Fruit fly (Drosophila melanogaster) whole organism, pupa: Measurements from ENCODE around the gene CG8661.
A peak's percentile ranks its signal among the peaks of the same experiment; 100 is the strongest.

Source experiments
- CG10348 ChIP-seq: fragments of 200-800 bp; sonication (Bioruptor generic); IDR thresholded peaks from 2 replicates; pipeline ENCODE4 v1.3.6; 2022; ENCODE audit warnings: missing biosample characterization, missing genetic modification characterization
- CG12605 ChIP-seq: fragments of 200-800 bp; sonication (Bioruptor generic); IDR thresholded peaks from 2 replicates; pipeline ENCODE4 v1.3.6; 2022; ENCODE audit warnings: missing biosample characterization, missing genetic modification characterization
- CG13204 ChIP-seq: fragments of 200-800 bp; sonication (Bioruptor generic); optimal IDR thresholded peaks from 2 replicates; lab custom pipeline; 2018; ENCODE audit warnings: missing biosample characterization, mild to moderate bottlenecking, missing genetic modification characterization, moderate library complexity
- CG14655 ChIP-seq: fragments of 200-800 bp; sonication (Bioruptor generic); optimal IDR thresholded peaks from 3 replicates; lab custom pipeline; 2017; ENCODE audit warnings: mild to moderate bottlenecking, missing biosample characterization, missing genetic modification reagents, missing genetic modification characterization
- CG15710 ChIP-seq: fragments of 200-800 bp; sonication (Bioruptor generic); optimal IDR thresholded peaks from 2 replicates; lab custom pipeline; 2018; ENCODE audit warnings: missing biosample characterization, mild to moderate bottlenecking, missing genetic modification characterization, moderate library complexity
- CG17806 ChIP-seq: fragments of 200-800 bp; sonication (Bioruptor generic); optimal IDR thresholded peaks from 2 replicates; lab custom pipeline; 2018; ENCODE audit warnings: missing biosample characterization, mild to moderate bottlenecking, missing genetic modification characterization, moderate library complexity
- CG32121 ChIP-seq: fragments of 200-800 bp; sonication (Bioruptor generic); IDR thresholded peaks from 2 replicates; pipeline ENCODE4 v1.3.6; 2022; ENCODE audit warnings: missing biosample characterization, missing genetic modification characterization
- CG34367 ChIP-seq: fragments of 200-800 bp; sonication (Bioruptor generic); optimal IDR thresholded peaks from 2 replicates; lab custom pipeline; 2018; ENCODE audit warnings: missing biosample characterization, mild to moderate bottlenecking, missing genetic modification characterization
- CG4496 ChIP-seq: fragments of 200-800 bp; sonication (Bioruptor generic); IDR thresholded peaks from 3 replicates; pipeline ENCODE4 v1.3.6; 2022; ENCODE audit warnings: missing biosample characterization, missing genetic modification characterization
- CG8159 ChIP-seq: fragments of 200-800 bp; sonication (Bioruptor generic); optimal IDR thresholded peaks from 3 replicates; lab custom pipeline; 2018; ENCODE audit warnings: missing biosample characterization, mild to moderate bottlenecking, missing genetic modification characterization, moderate library complexity
- CG8301 ChIP-seq: fragments of 200-800 bp; sonication (Bioruptor generic); optimal IDR thresholded peaks from 2 replicates; lab custom pipeline; 2018; ENCODE audit warnings: missing biosample characterization, mild to moderate bottlenecking, missing genetic modification characterization
- CG9948 ChIP-seq: fragments of 200-800 bp; sonication (Bioruptor generic); optimal IDR thresholded peaks from 2 replicates; lab custom pipeline; 2018; ENCODE audit warnings: missing biosample characterization, mild to moderate bottlenecking, missing genetic modification characterization, moderate library complexity
- D1 ChIP-seq: fragments of 200-800 bp; sonication (Bioruptor generic); optimal IDR thresholded peaks from 2 replicates; lab custom pipeline; 2018; ENCODE audit warnings: missing biosample characterization, mild to moderate bottlenecking, missing genetic modification characterization, moderate library complexity
- EcR ChIP-seq: fragments of 200-800 bp; sonication (Bioruptor generic); optimal IDR thresholded peaks from 3 replicates; lab custom pipeline; 2019; ENCODE audit warnings: missing biosample characterization, missing genetic modification characterization, mild to moderate bottlenecking, moderate library complexity, missing genetic modification reagents
- Ets98B ChIP-seq: fragments of 200-800 bp; sonication (Bioruptor generic); IDR thresholded peaks from 2 replicates; pipeline ENCODE4 v1.3.6; 2022; ENCODE audit warnings: missing biosample characterization, missing genetic modification characterization
- Pif1A ChIP-seq: fragments of 200-800 bp; sonication (Bioruptor generic); optimal IDR thresholded peaks from 3 replicates; lab custom pipeline; 2016; ENCODE audit warnings: missing biosample characterization, missing genetic modification characterization
- Pif1B ChIP-seq: fragments of 200-800 bp; sonication (Bioruptor generic); optimal IDR thresholded peaks from 3 replicates; lab custom pipeline; 2016; ENCODE audit warnings: missing biosample characterization, missing genetic modification characterization
- Snoo ChIP-seq: fragments of 200-800 bp; sonication (Bioruptor generic); optimal IDR thresholded peaks from 3 replicates; lab custom pipeline; 2017; ENCODE audit warnings: missing biosample characterization, mild to moderate bottlenecking, missing genetic modification characterization, inconsistent platforms
- fd96Ca ChIP-seq: fragments of 200-800 bp; sonication (Bioruptor generic); IDR thresholded peaks from 3 replicates; pipeline ENCODE4 v1.3.6; 2022; ENCODE audit warnings: missing biosample characterization, missing genetic modification characterization
- gl ChIP-seq: fragments of 200-800 bp; sonication (Bioruptor generic); optimal IDR thresholded peaks from 2 replicates; lab custom pipeline; 2018; ENCODE audit warnings: missing biosample characterization, mild to moderate bottlenecking, missing genetic modification characterization
- rn ChIP-seq: fragments of 200-800 bp; sonication (Bioruptor generic); IDR thresholded peaks from 2 replicates; pipeline ENCODE4 v1.3.6; 2022; ENCODE audit warnings: missing biosample characterization, missing genetic modification characterization

Gene CG8661

dm6 chrX:17289225-17289624 is 4.9 kb upstream of the CG8661 start:
- TF ChIP-seq Snoo (tag; lab: Kevin White, UChicago) (no peak), CG15710 (no peak), CG12605 (GFP tag; lab: Robert Waterston, UW) (no peak), CG14655 (GFP tag; lab: Kevin White, UChicago) (no peak), Pif1A (GFP tag; lab: Kevin White, UChicago) (no peak), Ets98B (no peak), D1 (tag; lab: Kevin White, UChicago) (no peak), Pif1B (no peak), CG32121 (GFP tag; lab: Robert Waterston, UW) (no peak), CG8159 (no peak)
- TF ChIP-seq, all 21 proteins: peak for 0

dm6 chrX:17285069-17285468 is 769 bp upstream of the CG8661 start:
- TF ChIP-seq CG9948 (tag; lab: Kevin White, UChicago) = no peak
- TF ChIP-seq Pif1B = no peak
- no peak for TF ChIP-seq CG32121 (GFP tag; lab: Robert Waterston, UW)
- no peak for TF ChIP-seq Snoo (tag; lab: Kevin White, UChicago)
- TF ChIP-seq gl (tag; lab: Kevin White, UChicago) = no peak
- TF ChIP-seq Pif1A (GFP tag; lab: Kevin White, UChicago) = no peak
- no peak for TF ChIP-seq CG14655 (GFP tag; lab: Kevin White, UChicago)
- no peak for TF ChIP-seq CG8301 (tag; lab: Kevin White, UChicago)
- TF ChIP-seq CG13204 (GFP tag; lab: Kevin White, UChicago) = no peak
- no peak for TF ChIP-seq CG12605 (GFP tag; lab: Robert Waterston, UW)
- TF ChIP-seq CG8159 = no peak
- no peak for TF ChIP-seq CG15710
- no peak for TF ChIP-seq fd96Ca (GFP tag; lab: Robert Waterston, UW)
- no peak for TF ChIP-seq CG17806
- no peak for TF ChIP-seq D1 (tag; lab: Kevin White, UChicago)
- no peak for TF ChIP-seq EcR
- no peak for TF ChIP-seq CG4496

- TF ChIP-seq Snoo (tag; lab: Kevin White, UChicago) (no peak), CG4496 (no peak), CG12605 (GFP tag; lab: Robert Waterston, UW) (no peak), Ets98B (no peak), gl (tag; lab: Kevin White, UChicago) (no peak), CG34367 (tag; lab: Kevin White, UChicago) (no peak), CG10348 (GFP tag; lab: Robert Waterston, UW) (no peak), EcR (no peak), CG8301 (tag; lab: Kevin White, UChicago) (no peak), CG8159 (no peak), CG32121 (GFP tag; lab: Robert Waterston, UW) (no peak)
Measured at dm6 chrX:17282626-17283025, 1.7 kb downstream of the CG8661 start, which contains the start of gene CG8664. TSS of gene CG8664 (minus strand) at chrX:17282726.

DNA sequence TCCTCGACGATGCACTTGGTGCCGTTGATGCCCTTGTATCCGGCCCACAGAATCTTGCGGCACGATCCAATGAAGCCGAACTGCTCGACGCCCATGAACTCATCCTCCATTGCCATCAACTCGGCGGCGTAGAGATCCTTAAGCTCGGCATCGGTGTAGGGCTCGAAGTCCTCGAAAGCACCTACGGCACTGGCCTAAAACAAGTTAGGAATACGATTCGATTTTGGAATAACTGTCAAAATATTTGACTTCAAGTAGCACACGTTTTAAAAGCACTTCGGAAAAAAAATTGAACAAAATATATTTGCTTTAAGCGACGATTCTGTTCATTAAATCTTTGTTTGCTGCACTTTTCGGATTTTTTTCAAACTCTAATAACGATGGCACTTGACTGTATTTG is 2.1 kb downstream of the CG8661 start, which contains the start of gene CG5445:
CG5445 (plus strand) TSS at position 301 of the 400 bp plus-strand sequence.
- TF ChIP-seq Ets98B = no peak
- no peak for TF ChIP-seq fd96Ca (GFP tag; lab: Robert Waterston, UW)
- no peak for TF ChIP-seq CG15710
- TF ChIP-seq CG14655 (GFP tag; lab: Kevin White, UChicago) = no peak
- TF ChIP-seq CG4496 = no peak
- TF ChIP-seq Snoo (tag; lab: Kevin White, UChicago) = no peak
- no peak for TF ChIP-seq CG9948 (tag; lab: Kevin White, UChicago)
- TF ChIP-seq CG17806 = no peak
- no peak for TF ChIP-seq CG13204 (GFP tag; lab: Kevin White, UChicago)
- no peak for TF ChIP-seq rn
- TF ChIP-seq Pif1A (GFP tag; lab: Kevin White, UChicago) = no peak
- no peak for TF ChIP-seq Pif1B
- no peak for TF ChIP-seq CG8159
- TF ChIP-seq gl (tag; lab: Kevin White, UChicago) = no peak

DNA sequence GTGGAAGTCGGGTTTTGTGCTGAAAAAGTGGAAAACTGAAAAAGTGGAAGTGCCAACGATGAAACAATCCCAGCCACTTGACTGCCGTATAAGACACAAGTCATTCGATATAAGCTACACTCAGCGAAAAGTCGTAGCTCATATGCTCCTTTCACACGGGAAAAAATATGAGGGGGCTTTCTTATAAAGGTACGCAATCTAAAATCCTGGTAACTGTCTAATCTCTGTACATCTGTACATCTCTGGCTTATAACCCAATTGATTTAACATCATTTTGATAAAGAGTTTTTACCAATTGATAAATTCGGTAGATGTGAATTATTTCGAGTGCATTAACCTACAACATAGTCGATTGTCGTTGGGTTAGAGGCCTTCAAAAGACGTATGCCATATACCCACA is 9.5 kb downstream of the CG8661 start:
- TF ChIP-seq Pif1A (GFP tag; lab: Kevin White, UChicago) = no peak
- no peak for TF ChIP-seq CG13204 (GFP tag; lab: Kevin White, UChicago)
- TF ChIP-seq CG9948 (tag; lab: Kevin White, UChicago) = no peak
- peak; percentile 12 for TF ChIP-seq CG8301 (tag; lab: Kevin White, UChicago)
- peak; percentile 25 for TF ChIP-seq CG14655 (GFP tag; lab: Kevin White, UChicago)
- 0 out of 2 replicates have a peak, but pooled peaks have one; percentile 8 for TF ChIP-seq CG12605 (GFP tag; lab: Robert Waterston, UW)
- TF ChIP-seq, all 21 proteins: peak for 3

- TF ChIP-seq D1 (tag; lab: Kevin White, UChicago) (no peak), gl (tag; lab: Kevin White, UChicago) (no peak), CG13204 (GFP tag; lab: Kevin White, UChicago) (no peak), CG15710 (no peak), CG34367 (tag; lab: Kevin White, UChicago) (no peak), CG32121 (GFP tag; lab: Robert Waterston, UW) (no peak), CG4496 (no peak), CG8301 (tag; lab: Kevin White, UChicago) (no peak)
- TF ChIP-seq, all 21 proteins: peak for 0
Measured at dm6 chrX:17265402-17266028, 18.8 kb downstream of the CG8661 start.
